Fruit fly (Drosophila melanogaster) whole organism, adult: ENCODE measurements around the gene CG13108.

Experiments used
- CG12768 ChIP-seq: fragments of 200-800 bp; sonication (Bioruptor generic); optimal IDR thresholded peaks from 2 replicates; lab custom pipeline; 2017; ENCODE audit warnings: missing biosample characterization, missing genetic modification characterization, mild to moderate bottlenecking, moderate library complexity, missing genetic modification reagents
- CG14711 ChIP-seq: fragments of 200-800 bp; sonication (Bioruptor generic); optimal IDR thresholded peaks from 2 replicates; lab custom pipeline; 2018; ENCODE audit warnings: missing biosample characterization, mild to moderate bottlenecking, missing genetic modification characterization, moderate library complexity
- CG7101 ChIP-seq: fragments of 200-800 bp; sonication (Bioruptor generic); optimal IDR thresholded peaks from 2 replicates; lab custom pipeline; 2018; ENCODE audit warnings: missing biosample characterization, mild to moderate bottlenecking, missing genetic modification characterization, moderate library complexity
- Clk ChIP-seq: fragments of 200-800 bp; sonication (Bioruptor generic); optimal IDR thresholded peaks from 2 replicates; lab custom pipeline; 2017; ENCODE audit warnings: missing biosample characterization, missing genetic modification characterization
- Hr96 ChIP-seq: fragments of 200-800 bp; sonication (Bioruptor generic); optimal IDR thresholded peaks from 2 replicates; lab custom pipeline; 2016; ENCODE audit warnings: missing biosample characterization, missing genetic modification characterization
- Mnt ChIP-seq: fragments of 200-800 bp; sonication (Bioruptor generic); optimal IDR thresholded peaks from 2 replicates; lab custom pipeline; 2016; ENCODE audit warnings: missing biosample characterization, mild to moderate bottlenecking, missing genetic modification characterization
- bab1 ChIP-seq: fragments of 200-800 bp; sonication (Bioruptor generic); optimal IDR thresholded peaks from 3 replicates; lab custom pipeline; 2019; ENCODE audit warnings: missing biosample characterization, mild to moderate bottlenecking, missing genetic modification characterization, moderate library complexity
- cic ChIP-seq: fragments of 200-800 bp; sonication (Bioruptor generic); optimal IDR thresholded peaks from 2 replicates; lab custom pipeline; 2017; ENCODE audit warnings: missing biosample characterization, mild to moderate bottlenecking, missing genetic modification characterization, moderate library complexity
- cnc ChIP-seq, 2 experiments: fragments of >200 bp; optimal IDR thresholded peaks; 2 replicates each; lab custom pipeline; 2017
- kay ChIP-seq: fragments of 200-800 bp; sonication (Bioruptor generic); peaks from one replicate; lab custom pipeline; 2016; ENCODE audit warnings: missing biosample characterization, missing genetic modification characterization, borderline replicate concordance
- ovo ChIP-seq: fragments of 200-800 bp; sonication (Bioruptor generic); optimal IDR thresholded peaks from 2 replicates; lab custom pipeline; 2016; ENCODE audit warnings: missing biosample characterization, missing genetic modification characterization
- pad ChIP-seq: fragments of 200-800 bp; sonication (Bioruptor generic); optimal IDR thresholded peaks from 3 replicates; lab custom pipeline; 2017; ENCODE audit warnings: missing biosample characterization, missing genetic modification characterization, mild to moderate bottlenecking, moderate library complexity, missing genetic modification reagents
- tj ChIP-seq: fragments of 200-800 bp; sonication (Bioruptor generic); optimal IDR thresholded peaks from 3 replicates; lab custom pipeline; 2017; ENCODE audit warnings: missing biosample characterization, mild to moderate bottlenecking, missing genetic modification characterization, moderate library complexity
- toe ChIP-seq: fragments of 200-800 bp; sonication (Bioruptor generic); optimal IDR thresholded peaks from 2 replicates; lab custom pipeline; 2016; ENCODE audit warnings: missing biosample characterization, missing genetic modification characterization

- no peak for TF ChIP-seq CG14711
- no peak for TF ChIP-seq CG7101
- TF ChIP-seq Hr96 (GFP tag; lab: Kevin White, UChicago) = no peak
- no peak for TF ChIP-seq Clk (GFP tag; lab: Kevin White, UChicago)
- no peak for TF ChIP-seq kay (GFP tag; lab: Kevin White, UChicago)
- no peak for TF ChIP-seq bab1 (GFP tag; lab: Kevin White, UChicago)
- TF ChIP-seq pad (GFP tag; lab: Kevin White, UChicago) = no peak
- no peak for TF ChIP-seq cic
- no peak for TF ChIP-seq CG12768 (GFP tag; lab: Kevin White, UChicago)
- TF ChIP-seq toe (GFP tag; lab: Kevin White, UChicago) = no peak
- no peak for TF ChIP-seq ovo (GFP tag; lab: Kevin White, UChicago)
- no peak for TF ChIP-seq Mnt (GFP tag; lab: Kevin White, UChicago)
- TF ChIP-seq cnc (optimal IDR thresholded peaks at IDR 0.05; lab: Kevin White, UChicago) = no peak
- TF ChIP-seq tj (GFP tag; lab: Kevin White, UChicago) = no peak
Observed at dm6 chr2L:9160090-9160489, 3.9 kb upstream of the CG13108 start.
